Fruit fly (Drosophila melanogaster): Measurements from ENCODE around the gene CG34307.

dm6 chr3R:11887114-11888037, 10.0 kb upstream of the CG34307 start, which contains the start of gene mthl5:
- TF ChIP-seq kay (GFP tag; ENCODE audit: borderline replicate concordance) (peak; percentile 18), bab1 (GFP tag; optimal IDR thresholded peaks at IDR 0.05) (no peak), pad (GFP tag; optimal IDR thresholded peaks at IDR 0.05) (peak; percentile 49), CG11617 (GFP tag; optimal IDR thresholded peaks at IDR 0.05) (peak; percentile 23), Clk (GFP tag; optimal IDR thresholded peaks at IDR 0.05) (no peak), toe (GFP tag; optimal IDR thresholded peaks at IDR 0.05) (peak; percentile 10)
